Fruit fly (Drosophila melanogaster) whole organism, embryonic: ENCODE measurements around the gene sdt.

Experiments
- Bdp1 ChIP-seq: fragments of 200-800 bp; sonication (Bioruptor generic); optimal IDR thresholded peaks from 3 replicates; lab custom pipeline; 2016; ENCODE audit warnings: missing biosample characterization, missing genetic modification characterization
- Bgb ChIP-seq: fragments of 200-800 bp; sonication (Bioruptor generic); IDR thresholded peaks from 2 replicates; pipeline ENCODE4 v1.3.6; 2022; ENCODE audit warnings: missing biosample characterization, missing genetic modification characterization; ENCODE audit not compliant: partially characterized antibody
- CG10147 ChIP-seq: fragments of 200-800 bp; sonication (Bioruptor generic); optimal IDR thresholded peaks from 2 replicates; lab custom pipeline; 2019; ENCODE audit warnings: missing biosample characterization, mild to moderate bottlenecking, missing genetic modification characterization, moderate library complexity
- CG11398 ChIP-seq: fragments of 200-800 bp; sonication (Bioruptor generic); optimal IDR thresholded peaks from 2 replicates; lab custom pipeline; 2016; ENCODE audit warnings: missing biosample characterization, missing genetic modification characterization
- CG11723 ChIP-seq: fragments of 200-800 bp; sonication (Bioruptor generic); optimal IDR thresholded peaks from 2 replicates; lab custom pipeline; 2017; ENCODE audit warnings: missing biosample characterization, mild to moderate bottlenecking, missing genetic modification characterization
- CG12104 ChIP-seq: fragments of 200-800 bp; sonication (Bioruptor generic); optimal IDR thresholded peaks from 3 replicates; lab custom pipeline; 2016; ENCODE audit warnings: missing biosample characterization, missing genetic modification characterization
- CG12155 ChIP-seq: fragments of 200-800 bp; sonication (Bioruptor generic); optimal IDR thresholded peaks from 3 replicates; lab custom pipeline; 2016; ENCODE audit warnings: missing biosample characterization, missing genetic modification characterization
- CG12391 ChIP-seq: fragments of 200-800 bp; sonication (Bioruptor generic); optimal IDR thresholded peaks from 3 replicates; lab custom pipeline; 2018; ENCODE audit warnings: missing biosample characterization, mild to moderate bottlenecking, missing genetic modification characterization, moderate library complexity
- CG14710 ChIP-seq: fragments of 200-800 bp; sonication (Bioruptor generic); optimal IDR thresholded peaks from 3 replicates; lab custom pipeline; 2019; ENCODE audit warnings: missing biosample characterization, mild to moderate bottlenecking, missing genetic modification characterization, moderate library complexity
- CG14965 ChIP-seq: fragments of 200-800 bp; sonication (Bioruptor generic); optimal IDR thresholded peaks from 2 replicates; lab custom pipeline; 2016; ENCODE audit warnings: missing biosample characterization, missing genetic modification characterization, borderline replicate concordance
- CG15479 ChIP-seq: fragments of 200-800 bp; sonication (Bioruptor generic); optimal IDR thresholded peaks from 3 replicates; lab custom pipeline; 2019; ENCODE audit warnings: missing biosample characterization, mild to moderate bottlenecking, missing genetic modification characterization, moderate library complexity
- CG16815 ChIP-seq: fragments of 200-800 bp; sonication (Bioruptor generic); optimal IDR thresholded peaks from 3 replicates; lab custom pipeline; 2017; ENCODE audit warnings: missing biosample characterization, mild to moderate bottlenecking, missing genetic modification characterization
- CG18599 ChIP-seq: fragments of 200-800 bp; sonication (Bioruptor generic); optimal IDR thresholded peaks from 3 replicates; lab custom pipeline; 2017; ENCODE audit warnings: missing biosample characterization, missing genetic modification characterization, mild to moderate bottlenecking, moderate library complexity, missing genetic modification reagents
- CG2120 ChIP-seq: fragments of 200-800 bp; sonication (Bioruptor generic); optimal IDR thresholded peaks from 3 replicates; lab custom pipeline; 2016; ENCODE audit warnings: missing biosample characterization, missing genetic modification characterization
- CG34422 ChIP-seq: fragments of 200-800 bp; sonication (Bioruptor generic); IDR thresholded peaks from 3 replicates; pipeline ENCODE4 v1.3.6; 2022; ENCODE audit warnings: missing biosample characterization, missing genetic modification characterization
- CG3995 ChIP-seq: fragments of 200-800 bp; sonication (Bioruptor generic); optimal IDR thresholded peaks from 3 replicates; lab custom pipeline; 2016; ENCODE audit warnings: missing biosample characterization, missing genetic modification characterization
- CG4404 ChIP-seq: fragments of 200-800 bp; sonication (Bioruptor generic); IDR thresholded peaks from 2 replicates; pipeline ENCODE4 v1.3.6; 2022; ENCODE audit warnings: missing biosample characterization, missing genetic modification characterization
- CG5245 ChIP-seq: fragments of 200-800 bp; sonication (Bioruptor generic); optimal IDR thresholded peaks from 3 replicates; lab custom pipeline; 2016; ENCODE audit warnings: missing biosample characterization, missing genetic modification characterization
- CG7372 ChIP-seq: fragments of 200-800 bp; sonication (Bioruptor generic); IDR thresholded peaks from 2 replicates; pipeline ENCODE4 v1.3.6; 2022; ENCODE audit warnings: missing biosample characterization, missing genetic modification characterization
- CG7928 ChIP-seq: fragments of 200-800 bp; sonication (Bioruptor generic); optimal IDR thresholded peaks from 2 replicates; lab custom pipeline; 2017; ENCODE audit warnings: missing biosample characterization, mild to moderate bottlenecking, missing genetic modification characterization
- CG8388 ChIP-seq: fragments of 200-800 bp; sonication (Bioruptor generic); optimal IDR thresholded peaks from 2 replicates; lab custom pipeline; 2019; ENCODE audit warnings: missing biosample characterization, mild to moderate bottlenecking, missing genetic modification characterization, moderate library complexity
- CG9797 ChIP-seq: fragments of 200-800 bp; sonication (Bioruptor generic); optimal IDR thresholded peaks from 3 replicates; lab custom pipeline; 2018; ENCODE audit warnings: missing biosample characterization, mild to moderate bottlenecking, missing genetic modification characterization
- Dfd ChIP-seq, 2 experiments: fragments of >200 bp; optimal IDR thresholded peaks; 2 replicates each; lab custom pipeline; 2017; ENCODE audit warnings: missing biosample characterization in 2 of 2, missing genetic modification characterization in 2 of 2
- Doc2 ChIP-seq: fragments of 200-800 bp; sonication (Bioruptor generic); IDR thresholded peaks from 2 replicates; pipeline ENCODE4 v1.3.6; 2022; ENCODE audit warnings: missing biosample characterization, missing genetic modification characterization
- Doc3 ChIP-seq: fragments of 200-800 bp; sonication (Bioruptor generic); IDR thresholded peaks from 3 replicates; pipeline ENCODE4 v1.3.6; 2022; ENCODE audit warnings: missing biosample characterization, missing genetic modification characterization; ENCODE audit not compliant: partially characterized antibody
- Dref ChIP-seq: fragments of 200-800 bp; sonication (Bioruptor generic); IDR thresholded peaks from 2 replicates; pipeline ENCODE4 v1.3.6; 2022; ENCODE audit warnings: missing biosample characterization, missing genetic modification characterization
- E2f2 ChIP-seq: fragments of 200-800 bp; sonication (Bioruptor generic); IDR thresholded peaks from 2 replicates; pipeline ENCODE4 v1.3.6; 2022; ENCODE audit warnings: missing biosample characterization, missing genetic modification characterization
- HHEX ChIP-seq: fragments of 200-800 bp; sonication (Bioruptor generic); optimal IDR thresholded peaks from 3 replicates; lab custom pipeline; 2017; ENCODE audit warnings: missing biosample characterization, mild to moderate bottlenecking, missing genetic modification characterization, missing genetic modification reagents
- Lim3 ChIP-seq: fragments of 200-800 bp; sonication (Bioruptor generic); IDR thresholded peaks from 2 replicates; pipeline ENCODE4 v1.3.6; 2022; ENCODE audit warnings: missing biosample characterization, missing genetic modification characterization
- Lpt ChIP-seq: fragments of >200 bp; optimal IDR thresholded peaks from 2 replicates; lab custom pipeline; 2018; ENCODE audit warnings: missing biosample characterization, missing genetic modification characterization
- Myb ChIP-seq: fragments of 200-800 bp; sonication (Bioruptor generic); optimal IDR thresholded peaks from 2 replicates; lab custom pipeline; 2016; ENCODE audit warnings: missing biosample characterization, missing genetic modification characterization
- Nf-YA ChIP-seq: fragments of 200-800 bp; sonication (Bioruptor generic); IDR thresholded peaks from 2 replicates; pipeline ENCODE4 v1.3.6; 2022; ENCODE audit warnings: missing biosample characterization, missing genetic modification characterization
- NfI ChIP-seq: fragments of 200-800 bp; sonication (Bioruptor generic); optimal IDR thresholded peaks from 3 replicates; lab custom pipeline; 2018; ENCODE audit warnings: missing biosample characterization, mild to moderate bottlenecking, missing genetic modification characterization, moderate library complexity
- Rfx ChIP-seq: fragments of 200-800 bp; sonication (Bioruptor generic); IDR thresholded peaks from 2 replicates; pipeline ENCODE4 v1.3.6; 2022; ENCODE audit warnings: missing biosample characterization, missing genetic modification characterization
- Sox100B ChIP-seq: fragments of 200-800 bp; sonication (Bioruptor generic); optimal IDR thresholded peaks from 3 replicates; lab custom pipeline; 2018; ENCODE audit warnings: missing biosample characterization, mild to moderate bottlenecking, missing genetic modification characterization
- Sry-β ChIP-seq: fragments of 200-800 bp; sonication (Bioruptor generic); optimal IDR thresholded peaks from 2 replicates; lab custom pipeline; 2018; ENCODE audit warnings: missing biosample characterization, mild to moderate bottlenecking, missing genetic modification characterization, moderate library complexity
- az2 ChIP-seq: fragments of 200-800 bp; sonication (Bioruptor generic); optimal IDR thresholded peaks from 3 replicates; lab custom pipeline; 2016; ENCODE audit warnings: missing biosample characterization, missing genetic modification characterization
- bsh ChIP-seq, 2 experiments: fragments of 200-800 bp; sonication (Bioruptor generic); optimal IDR thresholded peaks; 2 replicates each; lab custom pipeline; 2017 to 2018; ENCODE audit warnings: mild to moderate bottlenecking in 2 of 2, missing biosample characterization in 2 of 2, missing genetic modification characterization in 2 of 2, moderate library complexity in 1 of 2
- cato ChIP-seq: fragments of 200-800 bp; sonication (Bioruptor generic); optimal IDR thresholded peaks from 2 replicates; lab custom pipeline; 2016; ENCODE audit warnings: missing biosample characterization, missing genetic modification characterization, borderline replicate concordance
- disco-r ChIP-seq: fragments of 200-800 bp; sonication (Bioruptor generic); optimal IDR thresholded peaks from 2 replicates; lab custom pipeline; 2016; ENCODE audit warnings: missing biosample characterization, missing genetic modification characterization
- eyg ChIP-seq: fragments of 200-800 bp; sonication (Bioruptor generic); optimal IDR thresholded peaks from 3 replicates; lab custom pipeline; 2016; ENCODE audit warnings: missing biosample characterization, missing genetic modification characterization
- grau ChIP-seq: fragments of 200-800 bp; optimal IDR thresholded peaks from 3 replicates; lab custom pipeline; 2019; ENCODE audit warnings: missing biosample characterization, mild to moderate bottlenecking, missing genetic modification characterization, moderate library complexity
- hkb ChIP-seq, 2 experiments: fragments of 200-800 bp in 1 of 2; fragments of >200 bp in 1 of 2; sonication (Bioruptor generic) in 1 of 2; IDR thresholded peaks in 1 of 2; optimal IDR thresholded peaks in 1 of 2; 2 replicates each; pipeline versions ENCODE4 v1.3.6 to Lab custom; 2017 to 2022; ENCODE audit warnings: missing biosample characterization in 1 of 2, missing genetic modification characterization in 1 of 2
- odd ChIP-seq: fragments of 200-800 bp; sonication (Bioruptor generic); optimal IDR thresholded peaks from 2 replicates; lab custom pipeline; 2017; ENCODE audit warnings: missing biosample characterization, mild to moderate bottlenecking, missing genetic modification characterization
- sens ChIP-seq: fragments of 200-800 bp; sonication (Bioruptor generic); peaks from one replicate; lab custom pipeline; 2016; ENCODE audit warnings: missing biosample characterization, missing genetic modification characterization
- stwl ChIP-seq: fragments of 200-800 bp; sonication (Bioruptor generic); optimal IDR thresholded peaks from 3 replicates; lab custom pipeline; 2018; ENCODE audit warnings: missing biosample characterization, mild to moderate bottlenecking, missing genetic modification characterization, moderate library complexity
- tgo ChIP-seq: fragments of 200-800 bp; sonication (Bioruptor generic); IDR thresholded peaks from 3 replicates; pipeline ENCODE4 v1.3.6; 2022; ENCODE audit warnings: missing biosample characterization, missing genetic modification characterization
- tin ChIP-seq: fragments of 200-800 bp; sonication (Bioruptor generic); optimal IDR thresholded peaks from 3 replicates; lab custom pipeline; 2016; ENCODE audit warnings: missing biosample characterization, missing genetic modification characterization
- toy ChIP-seq: fragments of 200-800 bp; sonication (Bioruptor generic); IDR thresholded peaks from 2 replicates; pipeline ENCODE4 v1.3.6; 2022; ENCODE audit warnings: missing biosample characterization, missing genetic modification characterization
- trem ChIP-seq: fragments of 200-800 bp; optimal IDR thresholded peaks from 3 replicates; lab custom pipeline; 2019; ENCODE audit warnings: missing biosample characterization, mild to moderate bottlenecking, missing genetic modification characterization, moderate library complexity

Gene sdt

dm6 chrX:8211094-8211730 is 32.9 kb downstream of the sdt start (continued):
- TF ChIP-seq stwl (no peak), tgo (GFP tag; lab: Robert Waterston, UW) (no peak), grau (tag; lab: Kevin White, UChicago) (peak; percentile 4), Dfd (GFP tag; optimal IDR thresholded peaks at IDR 0.05; lab: Kevin White, UChicago) (no peak), sens (GFP tag; lab: Kevin White, UChicago) (peak; percentile 70), Sry-β (GFP tag; lab: Kevin White, UChicago) (no peak), disco-r (GFP tag; lab: Kevin White, UChicago) (no peak), toy (GFP tag; lab: Robert Waterston, UW) (no peak), Dref (GFP tag; lab: Robert Waterston, UW) (no peak), CG11398 (GFP tag; lab: Kevin White, UChicago) (no peak), CG15479 (no peak), Doc2 (no peak), CG12391 (tag; lab: Kevin White, UChicago) (peak; percentile 22), CG8388 (GFP tag; lab: Kevin White, UChicago) (no peak), HHEX (GFP tag; lab: Kevin White, UChicago) (peak; percentile 12), CG9797 (GFP tag; lab: Kevin White, UChicago) (no peak), CG12104 (no peak), az2 (GFP tag; lab: Kevin White, UChicago) (no peak), CG7928 (no peak), tin (GFP tag; lab: Kevin White, UChicago) (peak; percentile 0), Lpt (GFP tag; lab: Kevin White, UChicago) (no peak), Myb (GFP tag; lab: Kevin White, UChicago) (no peak), hkb (optimal IDR thresholded peaks at IDR 0.05; lab: Kevin White, UChicago) (no peak), hkb (GFP tag; IDR thresholded peaks at IDR 0.05; lab: Robert Waterston, UW) (no peak), bsh (GFP tag; optimal IDR thresholded peaks at IDR 0.05; lab: Kevin White, UChicago) (peak; percentile 12 to 49), CG11723 (GFP tag; lab: Kevin White, UChicago) (no peak), CG18599 (GFP tag; lab: Kevin White, UChicago) (peak; percentile 42), Sox100B (GFP tag; lab: Kevin White, UChicago) (no peak), Bdp1 (GFP tag; lab: Kevin White, UChicago) (no peak), cato (no peak), CG4404 (GFP tag; lab: Robert Waterston, UW) (peak; percentile 50), CG7372 (GFP tag; lab: Robert Waterston, UW) (no peak), Bgb (GFP tag; lab: Robert Waterston, UW) (no peak), CG2120 (GFP tag; lab: Kevin White, UChicago) (peak; percentile 21), Lim3 (GFP tag; lab: Robert Waterston, UW) (no peak), trem (tag; lab: Kevin White, UChicago) (no peak), eyg (GFP tag; lab: Kevin White, UChicago) (no peak), NfI (no peak), CG16815 (GFP tag; lab: Kevin White, UChicago) (no peak), Doc3 (GFP tag; lab: Robert Waterston, UW) (no peak), Rfx (GFP tag; lab: Robert Waterston, UW) (peak; percentile 33; the same call in 1 of the 2 replicates), CG12155 (GFP tag; lab: Kevin White, UChicago) (no peak), odd (GFP tag; lab: Kevin White, UChicago) (no peak), Nf-YA (GFP tag; lab: Robert Waterston, UW) (no peak), CG3995 (GFP tag; lab: Kevin White, UChicago) (no peak), CG14710 (tag; lab: Kevin White, UChicago) (peak; percentile 6), CG10147 (GFP tag; lab: Kevin White, UChicago) (no peak), E2f2 (GFP tag; lab: Robert Waterston, UW) (no peak), CG5245 (no peak), CG34422 (GFP tag; lab: Robert Waterston, UW) (peak; percentile 42; the same call in 1 of the 3 replicates), CG14965 (GFP tag; lab: Kevin White, UChicago) (no peak)
